Worm (Caenorhabditis elegans) whole organism, midembryonic: ENCODE measurements around the gene C27B7.2.

ENCODE experiments used
- T22C8.4 ChIP-seq: fragments of 200-800 bp; sonication (Bioruptor generic); IDR thresholded peaks from 2 replicates; pipeline ENCODE4 v1.3.6; 2022; ENCODE audit warnings: missing genetic modification characterization, missing compliant biosample characterization
- flt-1 ChIP-seq: fragments of 200-800 bp; sonication (Bioruptor generic); IDR thresholded peaks from 2 replicates; pipeline ENCODE4 v1.3.6; 2022; ENCODE audit warnings: missing genetic modification characterization, missing compliant biosample characterization
- klf-2 ChIP-seq: fragments of 200-800 bp; sonication (Bioruptor generic); conservative IDR thresholded peaks from 2 replicates; pipeline ENCODE4 v1.3.6; 2022; ENCODE audit warnings: missing genetic modification reagents, missing genetic modification characterization, missing compliant biosample characterization
- ref-1 ChIP-seq: fragments of 200-800 bp; sonication (Bioruptor generic); conservative IDR thresholded peaks from 2 replicates; pipeline ENCODE4 v1.3.6; 2022; ENCODE audit warnings: missing genetic modification reagents, missing genetic modification characterization, missing compliant biosample characterization
- tab-1 ChIP-seq: fragments of 200-800 bp; sonication (Bioruptor generic); IDR thresholded peaks from 2 replicates; pipeline ENCODE4 v1.3.6; 2022; ENCODE audit warnings: missing genetic modification characterization, missing compliant biosample characterization
- ztf-23 ChIP-seq: fragments of 200-800 bp; sonication (Bioruptor generic); IDR thresholded peaks from 2 replicates; pipeline ENCODE4 v1.3.6; 2022; ENCODE audit warnings: missing genetic modification reagents, missing genetic modification characterization, missing compliant biosample characterization
- ztf-29 ChIP-seq: fragments of 200-800 bp; sonication (Bioruptor generic); IDR thresholded peaks from 2 replicates; pipeline ENCODE4 v1.3.6; 2022; ENCODE audit warnings: missing genetic modification reagents, missing genetic modification characterization, missing compliant biosample characterization

DNA sequence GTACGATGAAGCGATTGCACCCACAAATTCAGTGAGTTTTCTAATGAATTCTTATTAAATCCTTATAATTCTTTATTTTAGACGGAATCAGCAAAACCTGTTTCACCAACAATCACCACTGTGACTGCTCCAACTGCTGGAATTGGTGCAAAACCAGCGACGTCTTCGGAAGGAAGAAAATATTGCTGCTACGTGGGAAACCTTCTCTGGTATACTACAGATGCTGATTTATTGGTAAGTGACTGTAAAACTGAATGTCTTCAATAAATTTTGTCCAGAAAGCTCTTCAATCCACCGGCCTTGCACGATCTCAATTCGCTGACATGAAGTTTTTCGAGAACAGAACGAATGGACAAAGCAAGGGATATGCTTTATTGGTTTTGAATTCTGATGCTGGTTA, 33.9 kb downstream of the C27B7.2 start:
- TF ChIP-seq klf-2 (no peak), flt-1 (GFP tag; lab: Robert Waterston, UW) (no peak), ztf-29 (GFP tag; lab: Robert Waterston, UW) (no peak), ztf-23 (no peak), tab-1 (no peak), ref-1 (GFP tag; lab: Robert Waterston, UW) (no peak), T22C8.4 (no peak)
